Worm (Caenorhabditis elegans) whole organism, L4/young adult: ENCODE results near the gene cdr-2.

Experiments used
- W03F9.2 ChIP-seq: fragments of 150-350 bp; optimal IDR thresholded peaks from 2 replicates; lab custom pipeline; 2014; ENCODE audit warnings: missing biosample characterization, missing genetic modification characterization
- dao-5 ChIP-seq: sonication (generic microtip); optimal IDR thresholded peaks from 2 replicates; lab custom pipeline; 2016; ENCODE audit warnings: missing genotype, missing genetic modification characterization, moderate library complexity, missing compliant biosample characterization
- him-1 ChIP-seq: sonication (generic microtip); optimal IDR thresholded peaks from 2 replicates; lab custom pipeline; 2016; ENCODE audit warnings: missing genotype, missing genetic modification reagents, missing genetic modification characterization, missing compliant biosample characterization

The cdr-2 gene

ce11 chrV:12415656-12416055 is at the start of gene cdr-2:
TSS of gene cdr-2 (minus strand) at chrV:12415709.
- TF ChIP-seq him-1 (no peak), W03F9.2 (tag; lab: Kevin White, UChicago) (no peak), dao-5 (no peak)

- TF ChIP-seq W03F9.2 (tag; lab: Kevin White, UChicago): no peak
- no peak for TF ChIP-seq him-1
- TF ChIP-seq dao-5: no peak
These were observed 47.4 kb upstream of the cdr-2 start, which contains the start of gene egl-10 for ce11 chrV:12462908-12463307. TSS of gene egl-10 (minus strand) at chrV:12463008.

ce11 chrV:12460583-12460982 is 45.1 kb upstream of the cdr-2 start:
- TF ChIP-seq him-1: no peak
- no peak for TF ChIP-seq W03F9.2 (tag; lab: Kevin White, UChicago)
- no peak for TF ChIP-seq dao-5

ce11 chrV:12455695-12456094 is 40.2 kb upstream of the cdr-2 start:
- TF ChIP-seq dao-5 (no peak), him-1 (peak; percentile 12)

- TF ChIP-seq him-1 (no peak), W03F9.2 (tag; lab: Kevin White, UChicago) (no peak), dao-5 (no peak)
These were observed 34.9 kb upstream of the cdr-2 start, which contains the start of gene F28C1.1 for ce11 chrV:12450441-12450840. TSS of gene F28C1.1 (plus strand) at chrV:12450805.

- no peak for TF ChIP-seq W03F9.2 (tag; lab: Kevin White, UChicago)
- no peak for TF ChIP-seq dao-5
- no peak for TF ChIP-seq him-1
These were observed 34.4 kb upstream of the cdr-2 start, which contains the start of gene C54D10.10 for ce11 chrV:12449902-12450301. TSS of gene C54D10.10 (minus strand) at chrV:12450002.

ce11 chrV:12446895-12447294 is 31.4 kb upstream of the cdr-2 start, which contains the start of the genes pals-38 and C54D10.9:
TSS of gene pals-38 (minus strand) at chrV:12446995.
TSS of gene C54D10.9 (plus strand) at chrV:12447153.
- TF ChIP-seq him-1: no peak

ce11 chrV:12443754-12444153 is 28.2 kb upstream of the cdr-2 start, which contains the start of gene pals-39:
TSS of gene pals-39 (minus strand) at chrV:12443854.
- TF ChIP-seq dao-5 (no peak), him-1 (no peak), W03F9.2 (tag; lab: Kevin White, UChicago) (no peak)

ce11 chrV:12441420-12441819 is 25.9 kb upstream of the cdr-2 start, which contains the start of gene pals-37:
TSS of gene pals-37 (minus strand) at chrV:12441520.
- TF ChIP-seq W03F9.2 (tag; lab: Kevin White, UChicago): no peak
- no peak for TF ChIP-seq him-1
- TF ChIP-seq dao-5: no peak

ce11 chrV:12433717-12434116 is 18.2 kb upstream of the cdr-2 start, which contains the start of gene srh-25:
TSS of gene srh-25 (minus strand) at chrV:12433817.
- TF ChIP-seq him-1 (no peak), dao-5 (no peak), W03F9.2 (tag; lab: Kevin White, UChicago) (no peak)

ce11 chrV:12433105-12433504 is 17.6 kb upstream of the cdr-2 start:
- TF ChIP-seq W03F9.2 (tag; lab: Kevin White, UChicago): no peak
- TF ChIP-seq him-1: no peak
- TF ChIP-seq dao-5: no peak

- TF ChIP-seq him-1: no peak
- no peak for TF ChIP-seq dao-5
- no peak for TF ChIP-seq W03F9.2 (tag; lab: Kevin White, UChicago)
These were observed 16.6 kb upstream of the cdr-2 start, which contains the start of gene C54D10.13 for ce11 chrV:12432111-12432510. TSS of gene C54D10.13 (minus strand) at chrV:12432289.

- no peak for TF ChIP-seq W03F9.2 (tag; lab: Kevin White, UChicago)
- no peak for TF ChIP-seq him-1
- TF ChIP-seq dao-5: no peak
These were observed 13.5 kb upstream of the cdr-2 start, which contains the start of gene C54D10.5 for ce11 chrV:12429039-12429438. TSS of gene C54D10.5 (plus strand) at chrV:12429339.

ce11 chrV:12427826-12428225 is 12.3 kb upstream of the cdr-2 start:
- no peak for TF ChIP-seq W03F9.2 (tag; lab: Kevin White, UChicago)
- no peak for TF ChIP-seq him-1
- no peak for TF ChIP-seq dao-5

- TF ChIP-seq him-1 (no peak), dao-5 (no peak), W03F9.2 (tag; lab: Kevin White, UChicago) (no peak)
These were observed 5.9 kb upstream of the cdr-2 start for ce11 chrV:12421360-12421759.

- no peak for TF ChIP-seq dao-5
- TF ChIP-seq him-1: no peak
- no peak for TF ChIP-seq W03F9.2 (tag; lab: Kevin White, UChicago)
These were observed 5.3 kb upstream of the cdr-2 start, which contains the start of gene C54D10.4 for ce11 chrV:12420843-12421242. TSS of gene C54D10.4 (minus strand) at chrV:12420943.
